Fruit fly (Drosophila melanogaster): ENCODE data around the gene CG14965.

- TF ChIP-seq Abd-B (GFP tag; optimal IDR thresholded peaks at IDR 0.05) (no peak), usp (GFP tag; optimal IDR thresholded peaks at IDR 0.05) (no peak)
Measured at dm6 chr3L:3225769-3226457, 33.6 kb upstream of the CG14965 start.
